Fruit fly (Drosophila melanogaster) S2 (cell line): ENCODE results near the gene SP555.

Experiments used
- CG8478 ChIP-seq: fragments of >200 bp; optimal IDR thresholded peaks from 2 replicates; lab custom pipeline; 2018
- CTCF ChIP-seq, 2 experiments: fragments of >200 bp; optimal IDR thresholded peaks; 2 replicates each; lab custom pipeline; 2018

DNA sequence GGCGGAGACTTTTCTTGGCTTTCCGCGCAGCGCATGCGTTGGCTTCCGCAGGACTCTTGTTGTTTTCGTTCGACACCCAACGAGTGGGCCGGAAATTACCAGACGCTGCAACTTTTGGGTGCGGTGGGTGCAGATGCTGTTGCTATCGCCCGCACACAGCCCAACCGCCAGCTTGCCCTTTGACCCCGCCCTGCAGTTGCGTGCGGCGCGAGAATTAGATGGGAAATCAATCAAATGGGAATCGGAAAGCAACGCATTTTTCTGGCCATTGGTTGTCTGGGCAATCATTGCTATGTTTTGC lies 32.1 kb upstream of the SP555 start:
- TF ChIP-seq CTCF (optimal IDR thresholded peaks at IDR 0.05; lab: Kevin White, UChicago): no peak
- no peak for TF ChIP-seq CG8478 (lab: Kevin White, UChicago)
